Worm (Caenorhabditis elegans) whole organism, midembryonic: Measurements from ENCODE around the gene acox-1.6.

ENCODE experiments used
- T22C8.4 ChIP-seq: fragments of 200-800 bp; sonication (Bioruptor generic); IDR thresholded peaks from 2 replicates; pipeline ENCODE4 v1.3.6; 2022; ENCODE audit warnings: missing genetic modification characterization, missing compliant biosample characterization
- cog-1 ChIP-seq: sonication (generic microtip); optimal IDR thresholded peaks from 2 replicates; lab custom pipeline; 2016; ENCODE audit warnings: missing genetic modification characterization, missing compliant biosample characterization
- flt-1 ChIP-seq: fragments of 200-800 bp; sonication (Bioruptor generic); IDR thresholded peaks from 2 replicates; pipeline ENCODE4 v1.3.6; 2022; ENCODE audit warnings: missing genetic modification characterization, missing compliant biosample characterization
- klf-2 ChIP-seq: fragments of 200-800 bp; sonication (Bioruptor generic); conservative IDR thresholded peaks from 2 replicates; pipeline ENCODE4 v1.3.6; 2022; ENCODE audit warnings: missing genetic modification reagents, missing genetic modification characterization, missing compliant biosample characterization
- med-1 ChIP-seq: sonication (generic microtip); optimal IDR thresholded peaks from 2 replicates; lab custom pipeline; 2017; ENCODE audit warnings: missing genetic modification characterization, mild to moderate bottlenecking, missing compliant biosample characterization, antibody characterized with exemption, missing genetic modification reagents; ENCODE audit not compliant: insufficient read depth
- ref-1 ChIP-seq: fragments of 200-800 bp; sonication (Bioruptor generic); conservative IDR thresholded peaks from 2 replicates; pipeline ENCODE4 v1.3.6; 2022; ENCODE audit warnings: missing genetic modification reagents, missing genetic modification characterization, missing compliant biosample characterization
- tab-1 ChIP-seq: fragments of 200-800 bp; sonication (Bioruptor generic); IDR thresholded peaks from 2 replicates; pipeline ENCODE4 v1.3.6; 2022; ENCODE audit warnings: missing genetic modification characterization, missing compliant biosample characterization
- ztf-23 ChIP-seq: fragments of 200-800 bp; sonication (Bioruptor generic); IDR thresholded peaks from 2 replicates; pipeline ENCODE4 v1.3.6; 2022; ENCODE audit warnings: missing genetic modification reagents, missing genetic modification characterization, missing compliant biosample characterization
- ztf-29 ChIP-seq: fragments of 200-800 bp; sonication (Bioruptor generic); IDR thresholded peaks from 2 replicates; pipeline ENCODE4 v1.3.6; 2022; ENCODE audit warnings: missing genetic modification reagents, missing genetic modification characterization, missing compliant biosample characterization

ce11 chrX:15822197-15822596 is 16.1 kb downstream of the acox-1.6 start, which contains the start of gene Y7A5A.8:
- TF ChIP-seq flt-1 (GFP tag; lab: Robert Waterston, UW) (no peak), ztf-23 (GFP tag; lab: Robert Waterston, UW) (no peak), ztf-29 (GFP tag; lab: Robert Waterston, UW) (no peak), tab-1 (GFP tag; lab: Robert Waterston, UW) (no peak), T22C8.4 (GFP tag; lab: Robert Waterston, UW) (no peak), med-1 (no peak), ref-1 (no peak), klf-2 (GFP tag; lab: Robert Waterston, UW) (no peak), cog-1 (no peak)
